Worm (Caenorhabditis elegans): ENCODE results near the gene nhr-178.

nhr-178 gene

ce11 chrV:1574599-1574998 is 33.2 kb downstream of the nhr-178 start:
- TF ChIP-seq ztf-11 (tag; optimal IDR thresholded peaks at IDR 0.05) = no peak
- no peak for TF ChIP-seq hmg-11 (tag; optimal IDR thresholded peaks at IDR 0.05)
- TF ChIP-seq pha-4 (tag; optimal IDR thresholded peaks at IDR 0.05) = no peak
- TF ChIP-seq elt-3 (tag; optimal IDR thresholded peaks at IDR 0.05) = no peak
- TF ChIP-seq nhr-12 (tag; optimal IDR thresholded peaks at IDR 0.05) = no peak
- no peak for TF ChIP-seq mdl-1 (tag; optimal IDR thresholded peaks at IDR 0.05)
- TF ChIP-seq nhr-67 (tag; optimal IDR thresholded peaks at IDR 0.05) = no peak
- no peak for TF ChIP-seq unc-62 (GFP tag; optimal IDR thresholded peaks at IDR 0.05)
- no peak for TF ChIP-seq zag-1 (tag; optimal IDR thresholded peaks at IDR 0.05)
- no peak for TF ChIP-seq daf-12 (tag; optimal IDR thresholded peaks at IDR 0.05)
- no peak for TF ChIP-seq lin-15B (tag; optimal IDR thresholded peaks at IDR 0.05)

DNA sequence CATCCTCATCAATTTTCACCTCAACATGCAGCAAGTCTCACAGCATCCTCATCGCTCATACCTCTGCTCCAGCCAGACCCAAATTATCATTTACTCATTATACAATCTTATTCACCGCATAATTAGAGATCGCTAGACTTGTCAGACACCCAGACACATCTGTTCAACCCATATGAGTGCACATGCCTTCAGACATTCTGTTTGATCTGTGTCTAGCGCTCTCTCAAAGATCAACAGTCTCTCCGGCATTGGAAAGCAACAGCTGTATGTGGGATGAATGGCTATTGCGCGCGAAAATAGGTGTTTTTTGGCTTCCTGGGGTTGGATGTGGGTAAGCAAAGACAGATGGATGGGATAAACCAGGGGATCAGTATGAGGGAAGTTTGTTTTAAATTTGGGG is 35.2 kb downstream of the nhr-178 start:
- TF ChIP-seq aly-2 (tag; optimal IDR thresholded peaks at IDR 0.05) (no peak), pha-4 (tag; optimal IDR thresholded peaks at IDR 0.05) (no peak), nhr-43 (tag; optimal IDR thresholded peaks at IDR 0.05; ENCODE audit: poor library complexity, severe bottlenecking) (no peak), egl-5 (tag; optimal IDR thresholded peaks at IDR 0.05) (no peak), nhr-28 (tag; optimal IDR thresholded peaks at IDR 0.05) (no peak), lin-15B (tag; optimal IDR thresholded peaks at IDR 0.05) (no peak), hmg-11 (tag; optimal IDR thresholded peaks at IDR 0.05) (no peak), nfya-1 (tag; optimal IDR thresholded peaks at IDR 0.05; ENCODE audit: insufficient read depth) (no peak), fkh-10 (GFP tag; optimal IDR thresholded peaks at IDR 0.05) (no peak), elt-1 (tag; optimal IDR thresholded peaks at IDR 0.05) (no peak), R02D3.7 (tag; optimal IDR thresholded peaks at IDR 0.05) (no peak), nhr-237 (tag; optimal IDR thresholded peaks at IDR 0.05) (no peak), daf-12 (tag; optimal IDR thresholded peaks at IDR 0.05) (no peak)

- TF ChIP-seq ceh-28 (tag; optimal IDR thresholded peaks at IDR 0.05) = no peak
- no peak for TF ChIP-seq zag-1 (tag; optimal IDR thresholded peaks at IDR 0.05)
- TF ChIP-seq elt-3 (tag; optimal IDR thresholded peaks at IDR 0.05) = no peak
- TF ChIP-seq snpc-4 (tag; optimal IDR thresholded peaks at IDR 0.05) = no peak
- TF ChIP-seq elt-2 (tag; optimal IDR thresholded peaks at IDR 0.05) = no peak
- TF ChIP-seq ztf-11 (tag; optimal IDR thresholded peaks at IDR 0.05) = no peak
- TF ChIP-seq fkh-2 (tag; optimal IDR thresholded peaks at IDR 0.05) = no peak
- no peak for TF ChIP-seq nhr-43 (tag; optimal IDR thresholded peaks at IDR 0.05; ENCODE audit: poor library complexity, severe bottlenecking)
- TF ChIP-seq nhr-25 (tag; optimal IDR thresholded peaks at IDR 0.05) = no peak
Observed at ce11 chrV:1570679-1571078, 37.1 kb downstream of the nhr-178 start.

DNA sequence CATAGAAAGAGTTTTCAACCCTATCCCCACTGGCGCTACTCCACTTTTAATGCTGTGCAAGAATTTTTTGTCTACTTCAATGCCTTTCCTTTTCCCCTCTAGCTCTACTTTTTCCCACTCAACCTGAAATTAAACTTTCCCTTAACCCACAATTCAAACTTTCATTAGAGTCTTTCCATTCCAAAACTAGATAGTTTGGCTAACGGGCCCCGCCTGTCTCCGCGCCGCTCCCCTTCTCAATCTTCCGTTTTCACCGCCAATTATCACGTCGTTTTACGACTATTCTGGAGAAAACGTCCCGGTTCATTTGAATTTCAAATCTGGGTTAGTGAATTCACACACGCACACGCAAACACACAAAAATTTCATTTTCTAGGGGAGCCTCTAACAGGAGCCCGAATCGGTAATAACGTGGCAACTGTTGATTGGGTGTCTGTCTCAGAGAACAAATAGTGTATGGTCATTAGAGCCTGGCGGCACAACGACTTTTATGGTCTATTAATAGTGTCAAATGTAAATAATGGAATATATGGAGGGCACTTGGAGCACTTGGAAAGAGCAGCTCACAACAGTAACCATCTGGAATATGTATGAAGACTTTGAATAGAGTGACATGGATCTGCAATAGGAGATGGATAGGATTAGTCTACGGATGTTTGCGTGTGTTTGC is 37.9 kb downstream of the nhr-178 start:
- TF ChIP-seq pha-4 (tag; optimal IDR thresholded peaks at IDR 0.05) (peak; percentile 21), ztf-11 (tag; optimal IDR thresholded peaks at IDR 0.05) (no peak), R02D3.7 (tag; optimal IDR thresholded peaks at IDR 0.05) (no peak)

DNA sequence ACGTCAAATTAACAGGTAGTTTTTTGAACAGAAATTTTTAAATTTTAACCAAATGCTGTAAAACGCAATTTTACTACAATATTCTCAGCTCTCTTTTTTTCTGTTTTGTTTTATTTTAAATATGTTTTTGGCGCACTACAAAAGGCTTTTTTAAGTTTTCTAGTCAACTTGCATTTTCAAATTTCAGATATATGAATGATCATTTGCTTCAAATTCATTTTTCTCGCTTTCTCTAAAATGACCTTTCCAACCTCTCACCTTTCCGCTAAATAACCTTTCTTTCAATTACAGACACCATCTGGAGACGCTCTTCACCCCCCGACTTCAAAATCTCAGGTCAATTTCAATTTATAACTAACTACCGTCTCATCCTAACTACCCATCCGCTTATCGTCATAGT is 41.0 kb downstream of the nhr-178 start, which contains the start of gene cdc-25.2:
TSS of gene cdc-25.2 (plus strand) at position 301 of the 400 bp plus-strand sequence.
- TF ChIP-seq ceh-28 (tag; optimal IDR thresholded peaks at IDR 0.05) = no peak

ce11 chrV:1558113-1558512 is 49.6 kb downstream of the nhr-178 start:
- TF ChIP-seq pha-4 (tag; optimal IDR thresholded peaks at IDR 0.05) (peak; percentile 13), pqm-1 (tag; optimal IDR thresholded peaks at IDR 0.05) (peak; percentile 67), nhr-11 (tag; optimal IDR thresholded peaks at IDR 0.05) (no peak), nhr-76 (tag; optimal IDR thresholded peaks at IDR 0.05) (no peak), ama-1 (optimal IDR thresholded peaks at IDR 0.05) (no peak), ceh-28 (tag; optimal IDR thresholded peaks at IDR 0.05) (no peak), lin-39 (tag; optimal IDR thresholded peaks at IDR 0.05) (no peak)

ce11 chrV:1555072-1555471 is 52.7 kb downstream of the nhr-178 start:
- TF ChIP-seq lin-39 (tag; optimal IDR thresholded peaks at IDR 0.05) (no peak), lin-15B (tag; optimal IDR thresholded peaks at IDR 0.05) (no peak), tbx-2 (tag; optimal IDR thresholded peaks at IDR 0.05) (no peak), nhr-237 (tag; optimal IDR thresholded peaks at IDR 0.05) (no peak), nhr-67 (tag; optimal IDR thresholded peaks at IDR 0.05) (no peak), nhr-25 (tag; optimal IDR thresholded peaks at IDR 0.05) (no peak), lsy-12 (tag; optimal IDR thresholded peaks at IDR 0.05) (no peak)

Measured in whole organism, L3 larva.